Fruit fly (Drosophila melanogaster) whole organism, pupa: Measurements from ENCODE around the gene CG2310.

ENCODE experiments used
- CG17806 ChIP-seq: fragments of 200-800 bp; sonication (Bioruptor generic); optimal IDR thresholded peaks from 2 replicates; lab custom pipeline; 2018; ENCODE audit warnings: missing biosample characterization, mild to moderate bottlenecking, missing genetic modification characterization, moderate library complexity
- CG34367 ChIP-seq: fragments of 200-800 bp; sonication (Bioruptor generic); optimal IDR thresholded peaks from 2 replicates; lab custom pipeline; 2018; ENCODE audit warnings: missing biosample characterization, mild to moderate bottlenecking, missing genetic modification characterization
- CG4496 ChIP-seq: fragments of 200-800 bp; sonication (Bioruptor generic); IDR thresholded peaks from 3 replicates; pipeline ENCODE4 v1.3.6; 2022; ENCODE audit warnings: missing biosample characterization, missing genetic modification characterization
- CG8159 ChIP-seq: fragments of 200-800 bp; sonication (Bioruptor generic); optimal IDR thresholded peaks from 3 replicates; lab custom pipeline; 2018; ENCODE audit warnings: missing biosample characterization, mild to moderate bottlenecking, missing genetic modification characterization, moderate library complexity
- D1 ChIP-seq: fragments of 200-800 bp; sonication (Bioruptor generic); optimal IDR thresholded peaks from 2 replicates; lab custom pipeline; 2018; ENCODE audit warnings: missing biosample characterization, mild to moderate bottlenecking, missing genetic modification characterization, moderate library complexity
- EcR ChIP-seq: fragments of 200-800 bp; sonication (Bioruptor generic); optimal IDR thresholded peaks from 3 replicates; lab custom pipeline; 2019; ENCODE audit warnings: missing biosample characterization, missing genetic modification characterization, mild to moderate bottlenecking, moderate library complexity, missing genetic modification reagents
- Snoo ChIP-seq: fragments of 200-800 bp; sonication (Bioruptor generic); optimal IDR thresholded peaks from 3 replicates; lab custom pipeline; 2017; ENCODE audit warnings: missing biosample characterization, mild to moderate bottlenecking, missing genetic modification characterization, inconsistent platforms
- gl ChIP-seq: fragments of 200-800 bp; sonication (Bioruptor generic); optimal IDR thresholded peaks from 2 replicates; lab custom pipeline; 2018; ENCODE audit warnings: missing biosample characterization, mild to moderate bottlenecking, missing genetic modification characterization

DNA sequence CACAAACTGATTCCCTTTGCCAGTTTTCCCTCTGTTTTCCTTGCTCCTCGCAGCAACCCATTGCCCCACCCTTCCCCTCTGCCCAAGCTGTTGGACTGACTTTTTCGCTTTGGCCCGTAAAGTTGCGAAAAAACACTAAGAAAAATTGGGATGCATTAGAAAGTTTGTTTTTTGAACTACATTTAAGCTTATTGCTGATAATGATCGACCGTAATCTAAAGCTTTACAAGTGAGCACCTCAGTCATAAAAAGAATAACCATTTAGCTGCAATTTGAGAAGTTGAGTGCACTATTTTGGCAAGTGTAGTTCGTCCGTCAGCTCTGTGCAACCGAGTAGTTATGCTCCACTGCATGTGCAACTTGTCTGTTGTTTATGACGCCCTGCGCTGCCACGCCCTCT, 43.0 kb downstream of the CG2310 start:
- TF ChIP-seq gl (tag; lab: Kevin White, UChicago) (no peak), CG4496 (GFP tag; lab: Robert Waterston, UW) (peak; percentile 51; the same call in 2 of the 3 replicates), D1 (tag; lab: Kevin White, UChicago) (no peak), CG8159 (peak; percentile 39), EcR (GFP tag; lab: Kevin White, UChicago) (no peak), CG34367 (no peak), CG17806 (tag; lab: Kevin White, UChicago) (peak; percentile 29), Snoo (tag; lab: Kevin White, UChicago) (no peak)
